Worm (Caenorhabditis elegans): ENCODE measurements around the gene snpc-3.4.

DNA sequence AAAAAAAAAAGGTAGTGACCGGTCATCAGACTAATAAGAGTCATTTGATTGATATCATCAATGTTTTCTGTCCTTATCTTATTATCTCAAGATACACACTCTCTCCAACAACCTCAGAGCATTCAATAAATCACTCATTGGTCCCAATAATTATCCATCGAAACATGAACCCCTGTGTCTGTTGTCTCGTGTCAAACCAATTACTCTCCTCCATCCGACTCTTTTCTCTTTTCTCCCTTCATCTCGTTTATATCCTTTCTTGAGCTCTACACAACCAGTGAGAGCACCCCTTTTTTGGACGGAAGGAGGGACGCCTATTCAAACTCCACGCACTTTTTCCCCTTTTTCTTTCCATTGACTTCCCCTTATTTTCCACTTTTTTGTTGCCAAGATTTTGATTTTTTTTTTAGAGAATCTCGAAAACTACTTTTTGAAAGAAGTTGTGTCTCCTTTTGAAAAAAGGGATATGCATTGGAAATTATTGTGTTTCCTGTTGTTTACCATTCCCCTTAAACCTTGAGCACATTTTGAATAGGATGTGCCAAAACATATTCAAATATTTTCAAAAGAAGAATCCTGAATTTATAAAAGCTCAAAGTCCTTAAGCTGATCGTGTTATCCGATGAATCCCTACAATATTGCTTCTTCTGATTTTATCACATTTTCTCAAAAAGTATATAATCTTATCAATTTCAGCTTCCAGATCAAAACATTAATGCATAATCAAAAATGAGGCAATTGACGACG, 14.2 kb upstream of the snpc-3.4 start, which contains the start of gene pxd-1:
- TF ChIP-seq ama-1 (optimal IDR thresholded peaks at IDR 0.05) (no peak), hnd-1 (tag; optimal IDR thresholded peaks at IDR 0.05) (no peak), ceh-13 (GFP tag; optimal IDR thresholded peaks at IDR 0.05) (no peak), ceh-36 (tag; optimal IDR thresholded peaks at IDR 0.05) (no peak), B0310.2 (tag; optimal IDR thresholded peaks at IDR 0.05) (no peak), hmg-4 (GFP tag; optimal IDR thresholded peaks at IDR 0.05) (no peak), tbx-37 (GFP tag; conservative IDR thresholded peaks at IDR 0.05) (no peak), flt-1 (GFP tag; IDR thresholded peaks at IDR 0.05) (no peak), tbx-11 (GFP tag; IDR thresholded peaks at IDR 0.05) (no peak), ets-7 (tag; optimal IDR thresholded peaks at IDR 0.05) (no peak), aly-1 (tag; optimal IDR thresholded peaks at IDR 0.05) (no peak)

All from whole organism, early embryonic.